Worm (Caenorhabditis elegans) whole organism, young adult: Measurements from ENCODE around the gene srx-17.

Experiments used
- B0019.2 ChIP-seq: fragments of 200-800 bp; sonication (Bioruptor generic); conservative IDR thresholded peaks from 2 replicates; pipeline ENCODE4 v1.3.6; 2022; ENCODE audit warnings: missing genetic modification reagents, missing genetic modification characterization, missing compliant biosample characterization
- C06A6.2 ChIP-seq: fragments of 200-800 bp; sonication (Bioruptor generic); conservative IDR thresholded peaks from 2 replicates; pipeline ENCODE4 v1.3.6; 2022; ENCODE audit warnings: missing genetic modification characterization, missing compliant biosample characterization
- D2030.7 ChIP-seq: fragments of 200-800 bp; sonication (Bioruptor generic); IDR thresholded peaks from 2 replicates; pipeline ENCODE4 v1.3.6; 2022; ENCODE audit warnings: missing genetic modification reagents, missing genetic modification characterization, missing compliant biosample characterization
- F33H1.4 ChIP-seq: fragments of 200-800 bp; sonication (Bioruptor generic); IDR thresholded peaks from 2 replicates; pipeline ENCODE4 v1.3.6; 2022; ENCODE audit warnings: missing genetic modification reagents, missing genetic modification characterization, missing compliant biosample characterization
- Y53F4B.3 ChIP-seq: fragments of 200-800 bp; sonication (Bioruptor generic); IDR thresholded peaks from 2 replicates; pipeline ENCODE4 v1.3.6; 2022; ENCODE audit warnings: missing genetic modification reagents, missing genetic modification characterization, missing compliant biosample characterization
- Y95B8A.8 ChIP-seq: fragments of 200-800 bp; sonication (Bioruptor generic); IDR thresholded peaks from 2 replicates; pipeline ENCODE4 v1.3.6; 2022; ENCODE audit warnings: missing genetic modification reagents, missing genetic modification characterization, missing compliant biosample characterization
- atf-7 ChIP-seq: sonication (generic microtip); optimal IDR thresholded peaks from 2 replicates; lab custom pipeline; 2017; ENCODE audit warnings: mild to moderate bottlenecking, missing genetic modification characterization, missing compliant biosample characterization
- attf-5 ChIP-seq: fragments of 200-800 bp; sonication (Bioruptor generic); optimal IDR thresholded peaks from 2 replicates; lab custom pipeline; 2018; ENCODE audit warnings: mild to moderate bottlenecking, missing genetic modification characterization, missing compliant biosample characterization
- bed-1 ChIP-seq: fragments of 200-800 bp; sonication (Bioruptor generic); IDR thresholded peaks from 2 replicates; pipeline ENCODE4 v1.3.6; 2022; ENCODE audit warnings: missing genetic modification reagents, missing genetic modification characterization, missing compliant biosample characterization
- ceh-58 ChIP-seq: fragments of 200-800 bp; sonication (Bioruptor generic); IDR thresholded peaks from 2 replicates; pipeline ENCODE4 v1.3.6; 2022; ENCODE audit warnings: missing genetic modification characterization, missing compliant biosample characterization
- chd-7 ChIP-seq: sonication (generic microtip); optimal IDR thresholded peaks from 2 replicates; lab custom pipeline; 2016; ENCODE audit warnings: mild to moderate bottlenecking, missing genetic modification characterization, moderate library complexity, missing compliant biosample characterization
- die-1 ChIP-seq: sonication (generic microtip); optimal IDR thresholded peaks from 2 replicates; lab custom pipeline; 2016; ENCODE audit warnings: missing genotype, mild to moderate bottlenecking, missing genetic modification characterization, missing compliant biosample characterization
- ekl-4 ChIP-seq: fragments of 200-800 bp; sonication (Bioruptor generic); IDR thresholded peaks from 2 replicates; pipeline ENCODE4 v1.3.6; 2022; ENCODE audit warnings: missing genetic modification reagents, missing genetic modification characterization, missing compliant biosample characterization
- hrde-1 ChIP-seq: sonication (generic microtip); optimal IDR thresholded peaks from 2 replicates; lab custom pipeline; 2016; ENCODE audit warnings: missing genetic modification characterization, mild to moderate bottlenecking, missing compliant biosample characterization, moderate library complexity, missing genotype, missing genetic modification reagents, borderline replicate concordance
- lin-40 ChIP-seq: sonication (generic microtip); optimal IDR thresholded peaks from 2 replicates; lab custom pipeline; 2016; ENCODE audit warnings: missing genetic modification characterization, mild to moderate bottlenecking, missing compliant biosample characterization, missing genotype, missing genetic modification reagents
- lsy-27 ChIP-seq: sonication (generic microtip); optimal IDR thresholded peaks from 2 replicates; lab custom pipeline; 2017; ENCODE audit warnings: missing genetic modification characterization, mild to moderate bottlenecking, missing compliant biosample characterization, antibody characterized with exemption, missing genotype, borderline replicate concordance; ENCODE audit not compliant: insufficient read depth
- madf-10 ChIP-seq: sonication (generic microtip); optimal IDR thresholded peaks from 2 replicates; lab custom pipeline; 2016; ENCODE audit warnings: mild to moderate bottlenecking, missing genetic modification characterization, missing compliant biosample characterization
- nfya-2 ChIP-seq: fragments of 200-800 bp; sonication (Bioruptor generic); IDR thresholded peaks from 2 replicates; pipeline ENCODE4 v1.3.6; 2022; ENCODE audit warnings: missing genetic modification reagents, missing genetic modification characterization, missing compliant biosample characterization
- nhr-80 ChIP-seq: sonication (generic microtip); optimal IDR thresholded peaks from 2 replicates; lab custom pipeline; 2016; ENCODE audit warnings: missing genetic modification characterization, missing compliant biosample characterization
- nhr-90 ChIP-seq: sonication (generic microtip); optimal IDR thresholded peaks from 2 replicates; lab custom pipeline; 2016; ENCODE audit warnings: missing genotype, mild to moderate bottlenecking, missing genetic modification characterization, missing compliant biosample characterization
- sptf-2 ChIP-seq: fragments of 200-800 bp; sonication (Bioruptor generic); optimal IDR thresholded peaks from 2 replicates; lab custom pipeline; 2018; ENCODE audit warnings: mild to moderate bottlenecking, missing genetic modification characterization, missing compliant biosample characterization
- ztf-26 ChIP-seq: sonication (generic microtip); optimal IDR thresholded peaks from 2 replicates; lab custom pipeline; 2017; ENCODE audit warnings: missing genetic modification characterization, missing compliant biosample characterization

srx-17 gene

ce11 chrV:13882192-13882591 lies 41.2 kb downstream of the srx-17 start:
- peak; percentile 24; the same call in 1 of the 2 replicates for TF ChIP-seq D2030.7 (GFP tag; lab: Robert Waterston, UW)
- TF ChIP-seq F33H1.4 (GFP tag; lab: Robert Waterston, UW), result peak; percentile 73

- TF ChIP-seq ekl-4 (GFP tag; lab: Robert Waterston, UW), result no peak
These were observed 46.3 kb downstream of the srx-17 start, which contains the start of gene srsx-19 for ce11 chrV:13887358-13887757. Gene srsx-19, plus strand, starts transcription at chrV:13887658.

- no peak for TF ChIP-seq ztf-26 (tag; lab: Kevin White, UChicago)
- no peak for TF ChIP-seq lsy-27 (tag; lab: Kevin White, UChicago)
- no peak for TF ChIP-seq B0019.2
- TF ChIP-seq hrde-1 (tag; lab: Kevin White, UChicago), result no peak
- no peak for TF ChIP-seq chd-7
- no peak for TF ChIP-seq attf-5 (GFP tag; lab: Kevin White, UChicago)
- no peak for TF ChIP-seq sptf-2
- no peak for TF ChIP-seq nhr-90
- no peak for TF ChIP-seq die-1 (tag; lab: Kevin White, UChicago)
- no peak for TF ChIP-seq madf-10 (tag; lab: Kevin White, UChicago)
- TF ChIP-seq lin-40 (tag; lab: Kevin White, UChicago), result no peak
These were observed 48.5 kb downstream of the srx-17 start, which contains the start of gene spp-12 for ce11 chrV:13889516-13889915. Gene spp-12, plus strand, starts transcription at chrV:13889816.

- no peak for TF ChIP-seq C06A6.2 (GFP tag; lab: Robert Waterston, UW)
- TF ChIP-seq ceh-58 (GFP tag; lab: Robert Waterston, UW), result no peak
- TF ChIP-seq atf-7 (tag; lab: Kevin White, UChicago), result no peak
- no peak for TF ChIP-seq nfya-2 (GFP tag; lab: Robert Waterston, UW)
- no peak for TF ChIP-seq Y53F4B.3 (GFP tag; lab: Robert Waterston, UW)
- no peak for TF ChIP-seq nhr-90
- TF ChIP-seq Y95B8A.8, result no peak
- TF ChIP-seq bed-1 (GFP tag; lab: Robert Waterston, UW), result no peak
These were observed 49.5 kb downstream of the srx-17 start, which contains the start of gene lbp-8 for ce11 chrV:13890473-13890872. Gene lbp-8, plus strand, starts transcription at chrV:13890773.

ce11 chrV:13891489-13891888 lies 50.5 kb downstream of the srx-17 start:
- no peak for TF ChIP-seq lsy-27 (tag; lab: Kevin White, UChicago)
- peak; percentile 52 for TF ChIP-seq nhr-80
